Worm (Caenorhabditis elegans): ENCODE results near the gene mut-15.

Gene mut-15

ce11 chrV:15020732-15021131 is 18.4 kb downstream of the mut-15 start, which contains the start of gene F14H8.5:
Gene F14H8.5 (plus strand): TSS chrV:15021032.
- TF ChIP-seq alr-1 (tag; optimal IDR thresholded peaks at IDR 0.05; ENCODE audit: borderline replicate concordance) (no peak), mep-1 (tag; optimal IDR thresholded peaks at IDR 0.05) (no peak), ztf-11 (tag; optimal IDR thresholded peaks at IDR 0.05) (no peak), pax-3 (tag; optimal IDR thresholded peaks at IDR 0.05) (no peak), aly-2 (tag; optimal IDR thresholded peaks at IDR 0.05) (no peak), mef-2 (tag; optimal IDR thresholded peaks at IDR 0.05) (no peak), lin-15B (tag; optimal IDR thresholded peaks at IDR 0.05) (no peak), lin-13 (GFP tag; optimal IDR thresholded peaks at IDR 0.05) (no peak), nhr-77 (tag; optimal IDR thresholded peaks at IDR 0.05) (no peak), snu-23 (GFP tag; optimal IDR thresholded peaks at IDR 0.05) (no peak), ceh-63 (GFP tag; optimal IDR thresholded peaks at IDR 0.05) (no peak), sptf-1 (tag; optimal IDR thresholded peaks at IDR 0.05) (no peak), egl-27 (tag; optimal IDR thresholded peaks at IDR 0.05) (no peak), nhr-20 (tag; optimal IDR thresholded peaks at IDR 0.05) (no peak), tlp-1 (tag; optimal IDR thresholded peaks at IDR 0.05) (no peak), aha-1 (tag; optimal IDR thresholded peaks at IDR 0.05) (no peak), ces-1 (GFP tag; optimal IDR thresholded peaks at IDR 0.05) (no peak)

ce11 chrV:15023544-15023943 is 21.2 kb downstream of the mut-15 start, which contains the start of gene F14H8.4:
Gene F14H8.4 (plus strand): TSS chrV:15023844.
- no peak for TF ChIP-seq fkh-8 (tag; optimal IDR thresholded peaks at IDR 0.05)
- TF ChIP-seq ceh-8 (GFP tag; optimal IDR thresholded peaks at IDR 0.05) = peak; percentile 58

- TF ChIP-seq zip-4 (GFP tag; optimal IDR thresholded peaks at IDR 0.05) = no peak
- TF ChIP-seq hlh-4 (tag; optimal IDR thresholded peaks at IDR 0.05) = no peak
- no peak for TF ChIP-seq tbx-2 (tag; optimal IDR thresholded peaks at IDR 0.05)
- no peak for TF ChIP-seq ceh-82 (tag; optimal IDR thresholded peaks at IDR 0.05)
- TF ChIP-seq ztf-4 (tag; optimal IDR thresholded peaks at IDR 0.05) = no peak
- TF ChIP-seq pqm-1 (tag; optimal IDR thresholded peaks at IDR 0.05) = no peak
- TF ChIP-seq tlp-1 (tag; optimal IDR thresholded peaks at IDR 0.05) = no peak
- no peak for TF ChIP-seq nhr-84 (tag; optimal IDR thresholded peaks at IDR 0.05)
- no peak for TF ChIP-seq ztf-11 (tag; optimal IDR thresholded peaks at IDR 0.05)
- TF ChIP-seq lin-13 (GFP tag; optimal IDR thresholded peaks at IDR 0.05) = no peak
- TF ChIP-seq unc-86 (tag; optimal IDR thresholded peaks at IDR 0.05) = no peak
- TF ChIP-seq nhr-90 (tag; optimal IDR thresholded peaks at IDR 0.05; ENCODE audit: poor library complexity) = peak; percentile 77
- TF ChIP-seq unc-98 (GFP tag; IDR thresholded peaks at IDR 0.05) = no peak
- TF ChIP-seq fkh-4 (tag; optimal IDR thresholded peaks at IDR 0.05; ENCODE audit: borderline replicate concordance) = no peak
- TF ChIP-seq unc-62 (GFP tag; optimal IDR thresholded peaks at IDR 0.05) = no peak
- peak in 1 of 2 experiments; percentile 7 for TF ChIP-seq lin-35 (GFP tag; optimal IDR thresholded peaks at IDR 0.05)
- TF ChIP-seq lin-14 (GFP tag; optimal IDR thresholded peaks at IDR 0.05) = no peak
- TF ChIP-seq nhr-28 (tag; optimal IDR thresholded peaks at IDR 0.05) = no peak
- TF ChIP-seq fkh-10 (GFP tag; optimal IDR thresholded peaks at IDR 0.05) = no peak
- no peak for TF ChIP-seq sup-37 (GFP tag; optimal IDR thresholded peaks at IDR 0.05)
- TF ChIP-seq mef-2 (tag; optimal IDR thresholded peaks at IDR 0.05) = no peak
- TF ChIP-seq fos-1 (tag; optimal IDR thresholded peaks at IDR 0.05) = no peak
- no peak for TF ChIP-seq lin-39 (tag; optimal IDR thresholded peaks at IDR 0.05)
- no peak for TF ChIP-seq Y116A8C.19 (tag; optimal IDR thresholded peaks at IDR 0.05; ENCODE audit: borderline replicate concordance)
- no peak for TF ChIP-seq lir-3 (tag; optimal IDR thresholded peaks at IDR 0.05; ENCODE audit: poor library complexity)
- no peak for TF ChIP-seq lsy-2 (tag; optimal IDR thresholded peaks at IDR 0.05)
- no peak for TF ChIP-seq elt-2 (tag; optimal IDR thresholded peaks at IDR 0.05)
- no peak for TF ChIP-seq mdl-1 (tag; optimal IDR thresholded peaks at IDR 0.05)
- no peak for TF ChIP-seq sptf-1 (tag; optimal IDR thresholded peaks at IDR 0.05)
- no peak for TF ChIP-seq F16B12.6 (tag; optimal IDR thresholded peaks at IDR 0.05)
- TF ChIP-seq C16A3.4 (tag; optimal IDR thresholded peaks at IDR 0.05) = no peak
- no peak for TF ChIP-seq nhr-11 (tag; optimal IDR thresholded peaks at IDR 0.05)
- no peak for TF ChIP-seq nhr-77 (tag; optimal IDR thresholded peaks at IDR 0.05)
- TF ChIP-seq nhr-85 (tag) = peak; percentile 78
- TF ChIP-seq ceh-88 (GFP tag; IDR thresholded peaks at IDR 0.05) = no peak
- TF ChIP-seq nhr-237 (tag; optimal IDR thresholded peaks at IDR 0.05) = no peak
- no peak for TF ChIP-seq ceh-63 (GFP tag; optimal IDR thresholded peaks at IDR 0.05)
Measured at ce11 chrV:15028896-15029519, 26.7 kb downstream of the mut-15 start, which contains the start of gene F14H8.8. Gene F14H8.8 (plus strand): TSS chrV:15029469.
